Fruit fly (Drosophila melanogaster): ENCODE data around the gene CG13071.

dm6 chr3L:16213201-16213600 is 49.3 kb upstream of the CG13071 start:
- TF ChIP-seq kay (GFP tag; ENCODE audit: borderline replicate concordance) (no peak), CG7101 (tag; optimal IDR thresholded peaks at IDR 0.05) (no peak), CG5204 (GFP tag; optimal IDR thresholded peaks at IDR 0.05) (no peak), CG11617 (GFP tag; optimal IDR thresholded peaks at IDR 0.05) (no peak), pad (GFP tag; optimal IDR thresholded peaks at IDR 0.05) (no peak), Clk (GFP tag; optimal IDR thresholded peaks at IDR 0.05) (no peak), ovo (GFP tag; optimal IDR thresholded peaks at IDR 0.05) (no peak), CG1620 (GFP tag; optimal IDR thresholded peaks at IDR 0.05) (no peak), toe (GFP tag; optimal IDR thresholded peaks at IDR 0.05) (no peak), tj (GFP tag; optimal IDR thresholded peaks at IDR 0.05) (no peak), bab1 (GFP tag; optimal IDR thresholded peaks at IDR 0.05) (no peak)
